Worm (Caenorhabditis elegans): ENCODE results near the gene gyf-1.
A peak's percentile ranks its signal among the peaks of the same experiment; 100 is the strongest.

Gene gyf-1

ce11 chrII:6734674-6735073, 50.6 kb downstream of the gyf-1 start, which contains the start of gene T14B4.3 (continued):
- peak; percentile 44 for TF ChIP-seq nhr-23 (tag; optimal IDR thresholded peaks at IDR 0.05)
- no peak for TF ChIP-seq mml-1 (tag; optimal IDR thresholded peaks at IDR 0.05)

- TF ChIP-seq lsy-12 (tag; optimal IDR thresholded peaks at IDR 0.05) (no peak), nhr-28 (tag; optimal IDR thresholded peaks at IDR 0.05) (no peak), R02D3.7 (tag; optimal IDR thresholded peaks at IDR 0.05) (no peak), eor-1 (tag; optimal IDR thresholded peaks at IDR 0.05) (no peak), hmg-11 (tag; optimal IDR thresholded peaks at IDR 0.05) (no peak), ceh-82 (tag; optimal IDR thresholded peaks at IDR 0.05) (no peak), nhr-11 (tag; optimal IDR thresholded peaks at IDR 0.05) (no peak), pha-4 (tag; optimal IDR thresholded peaks at IDR 0.05) (no peak), nhr-76 (tag; optimal IDR thresholded peaks at IDR 0.05) (no peak), mml-1 (tag; optimal IDR thresholded peaks at IDR 0.05) (no peak), nfya-1 (tag; optimal IDR thresholded peaks at IDR 0.05; ENCODE audit: insufficient read depth) (no peak), elt-3 (tag; optimal IDR thresholded peaks at IDR 0.05) (no peak), ztf-11 (tag; optimal IDR thresholded peaks at IDR 0.05) (no peak), nhr-67 (tag; optimal IDR thresholded peaks at IDR 0.05) (no peak), ama-1 (optimal IDR thresholded peaks at IDR 0.05) (no peak), jun-1 (tag; optimal IDR thresholded peaks at IDR 0.05) (no peak), snpc-4 (tag; optimal IDR thresholded peaks at IDR 0.05) (no peak), unc-39 (tag; optimal IDR thresholded peaks at IDR 0.05) (no peak), skn-1 (tag; optimal IDR thresholded peaks at IDR 0.05) (no peak), ceh-16 (tag; optimal IDR thresholded peaks at IDR 0.05) (no peak)
These were observed 52.0 kb downstream of the gyf-1 start, which contains the start of gene mrps-18.C for ce11 chrII:6736066-6736465. TSS of gene mrps-18.C (plus strand) at chrII:6736203.

- no peak for TF ChIP-seq nhr-28 (tag; optimal IDR thresholded peaks at IDR 0.05)
- TF ChIP-seq nhr-76 (tag; optimal IDR thresholded peaks at IDR 0.05) = no peak
- no peak for TF ChIP-seq ceh-9 (tag; optimal IDR thresholded peaks at IDR 0.05)
- no peak for TF ChIP-seq ceh-16 (tag; optimal IDR thresholded peaks at IDR 0.05)
- no peak for TF ChIP-seq egl-27 (tag; optimal IDR thresholded peaks at IDR 0.05)
- TF ChIP-seq lsy-12 (tag; optimal IDR thresholded peaks at IDR 0.05) = no peak
- TF ChIP-seq pqm-1 (tag; optimal IDR thresholded peaks at IDR 0.05) = no peak
- no peak for TF ChIP-seq ztf-11 (tag; optimal IDR thresholded peaks at IDR 0.05)
- no peak for TF ChIP-seq jun-1 (tag; optimal IDR thresholded peaks at IDR 0.05)
- no peak for TF ChIP-seq lin-15B (tag; optimal IDR thresholded peaks at IDR 0.05)
- TF ChIP-seq tbx-2 (tag; optimal IDR thresholded peaks at IDR 0.05) = no peak
These were observed 52.6 kb downstream of the gyf-1 start, which contains the start of gene T14B4.1 for ce11 chrII:6736604-6737003. TSS of gene T14B4.1 (plus strand) at chrII:6736904.

ce11 chrII:6741428-6741827, 57.4 kb downstream of the gyf-1 start, which contains the start of gene exos-8:
TSS of gene exos-8 (plus strand) at chrII:6741691.
- peak; percentile 40 for TF ChIP-seq nhr-25 (tag; optimal IDR thresholded peaks at IDR 0.05)
- TF ChIP-seq elt-3 (tag; optimal IDR thresholded peaks at IDR 0.05) = no peak
- TF ChIP-seq fkh-10 (GFP tag; optimal IDR thresholded peaks at IDR 0.05) = no peak
- no peak for TF ChIP-seq mdl-1 (tag; optimal IDR thresholded peaks at IDR 0.05)
- TF ChIP-seq R02D3.7 (tag; optimal IDR thresholded peaks at IDR 0.05) = peak; percentile 12
- TF ChIP-seq ztf-11 (tag; optimal IDR thresholded peaks at IDR 0.05) = no peak
- TF ChIP-seq lin-39 (tag; optimal IDR thresholded peaks at IDR 0.05) = no peak
- TF ChIP-seq pqm-1 (tag; optimal IDR thresholded peaks at IDR 0.05) = peak; percentile 49
- TF ChIP-seq nhr-28 (tag; optimal IDR thresholded peaks at IDR 0.05) = no peak
- peak; percentile 37 for TF ChIP-seq elt-2 (tag; optimal IDR thresholded peaks at IDR 0.05)
- TF ChIP-seq jun-1 (tag; optimal IDR thresholded peaks at IDR 0.05) = no peak
- TF ChIP-seq nhr-23 (tag; optimal IDR thresholded peaks at IDR 0.05) = peak; percentile 50
- no peak for TF ChIP-seq fos-1 (tag; optimal IDR thresholded peaks at IDR 0.05)
- TF ChIP-seq nhr-77 (tag; optimal IDR thresholded peaks at IDR 0.05) = no peak
- TF ChIP-seq nhr-11 (tag; optimal IDR thresholded peaks at IDR 0.05) = no peak
- TF ChIP-seq pha-4 (tag; optimal IDR thresholded peaks at IDR 0.05) = peak; percentile 80
- TF ChIP-seq nhr-12 (tag; optimal IDR thresholded peaks at IDR 0.05) = no peak
- TF ChIP-seq nhr-76 (tag; optimal IDR thresholded peaks at IDR 0.05) = no peak
- no peak for TF ChIP-seq unc-39 (tag; optimal IDR thresholded peaks at IDR 0.05)
- no peak for TF ChIP-seq ceh-9 (tag; optimal IDR thresholded peaks at IDR 0.05)
- peak; percentile 54 for TF ChIP-seq nhr-43 (tag; optimal IDR thresholded peaks at IDR 0.05; ENCODE audit: poor library complexity, severe bottlenecking)
- TF ChIP-seq nhr-237 (tag; optimal IDR thresholded peaks at IDR 0.05) = no peak
- TF ChIP-seq ama-1 (optimal IDR thresholded peaks at IDR 0.05) = no peak
- no peak for TF ChIP-seq zag-1 (tag; optimal IDR thresholded peaks at IDR 0.05)
- TF ChIP-seq daf-12 (tag; optimal IDR thresholded peaks at IDR 0.05) = no peak
- no peak for TF ChIP-seq snpc-4 (tag; optimal IDR thresholded peaks at IDR 0.05)
- TF ChIP-seq ceh-28 (tag; optimal IDR thresholded peaks at IDR 0.05) = no peak
- TF ChIP-seq unc-62 (GFP tag; optimal IDR thresholded peaks at IDR 0.05) = no peak
- no peak for TF ChIP-seq ztf-4 (tag; optimal IDR thresholded peaks at IDR 0.05)
- no peak for TF ChIP-seq tbx-2 (tag; optimal IDR thresholded peaks at IDR 0.05)
- TF ChIP-seq lin-15B (tag; optimal IDR thresholded peaks at IDR 0.05) = peak; percentile 83
- TF ChIP-seq eor-1 (tag; optimal IDR thresholded peaks at IDR 0.05) = no peak
- no peak for TF ChIP-seq nhr-67 (tag; optimal IDR thresholded peaks at IDR 0.05)
- TF ChIP-seq sea-2 (GFP tag; optimal IDR thresholded peaks at IDR 0.05) = no peak
- no peak for TF ChIP-seq aly-2 (tag; optimal IDR thresholded peaks at IDR 0.05)
- TF ChIP-seq egl-5 (tag; optimal IDR thresholded peaks at IDR 0.05) = peak; percentile 61
- TF ChIP-seq ceh-82 (tag; optimal IDR thresholded peaks at IDR 0.05) = no peak
- no peak for TF ChIP-seq elt-1 (tag; optimal IDR thresholded peaks at IDR 0.05)
- no peak for TF ChIP-seq lsy-12 (tag; optimal IDR thresholded peaks at IDR 0.05)
